Worm (Caenorhabditis elegans) whole organism, young adult: Measurements from ENCODE around the gene clec-127.

Experiments used
- B0019.2 ChIP-seq: fragments of 200-800 bp; sonication (Bioruptor generic); conservative IDR thresholded peaks from 2 replicates; pipeline ENCODE4 v1.3.6; 2022; ENCODE audit warnings: missing genetic modification reagents, missing genetic modification characterization, missing compliant biosample characterization
- D2030.7 ChIP-seq: fragments of 200-800 bp; sonication (Bioruptor generic); IDR thresholded peaks from 2 replicates; pipeline ENCODE4 v1.3.6; 2022; ENCODE audit warnings: missing genetic modification reagents, missing genetic modification characterization, missing compliant biosample characterization
- F39B2.1 ChIP-seq: fragments of 200-800 bp; sonication (Bioruptor generic); IDR thresholded peaks from 2 replicates; pipeline ENCODE4 v1.3.6; 2022; ENCODE audit warnings: missing genetic modification reagents, missing genetic modification characterization, missing compliant biosample characterization
- aptf-3 ChIP-seq: fragments of 200-800 bp; sonication (Bioruptor generic); IDR thresholded peaks from 2 replicates; pipeline ENCODE4 v1.3.6; 2022; ENCODE audit warnings: missing genetic modification characterization, missing compliant biosample characterization
- bed-1 ChIP-seq: fragments of 200-800 bp; sonication (Bioruptor generic); IDR thresholded peaks from 2 replicates; pipeline ENCODE4 v1.3.6; 2022; ENCODE audit warnings: missing genetic modification reagents, missing genetic modification characterization, missing compliant biosample characterization
- ceh-91 ChIP-seq: fragments of 200-800 bp; sonication (Bioruptor generic); IDR thresholded peaks from 2 replicates; pipeline ENCODE4 v1.3.6; 2022; ENCODE audit warnings: missing genetic modification reagents, missing genetic modification characterization, missing compliant biosample characterization
- lin-26 ChIP-seq: fragments of 200-800 bp; sonication (Bioruptor generic); IDR thresholded peaks from 2 replicates; pipeline ENCODE4 v1.3.6; 2022; ENCODE audit warnings: missing genetic modification reagents, missing genetic modification characterization, missing compliant biosample characterization
- mcd-1 ChIP-seq: fragments of 200-800 bp; sonication (Bioruptor generic); IDR thresholded peaks from 2 replicates; pipeline ENCODE4 v1.3.6; 2022; ENCODE audit warnings: missing genetic modification reagents, missing genetic modification characterization, missing compliant biosample characterization
- nfya-1 ChIP-seq: sonication (generic microtip); optimal IDR thresholded peaks from 2 replicates; lab custom pipeline; 2017; ENCODE audit warnings: antibody characterized with exemption, missing compliant biosample characterization, missing genetic modification characterization, borderline replicate concordance; ENCODE audit not compliant: insufficient read depth
- nhr-90 ChIP-seq: sonication (generic microtip); optimal IDR thresholded peaks from 2 replicates; lab custom pipeline; 2016; ENCODE audit warnings: missing genotype, mild to moderate bottlenecking, missing genetic modification characterization, missing compliant biosample characterization
- snpc-4 ChIP-seq, 5 experiments: fragments of 150-350 bp in 1 of 5; sonication (generic microtip) in 4 of 5; optimal IDR thresholded peaks; 2 replicates each; lab custom pipeline; 2014 to 2018; ENCODE audit warnings: missing genetic modification characterization in 5 of 5, missing biosample characterization in 3 of 5, antibody characterized with exemption in 2 of 5, mild to moderate bottlenecking in 2 of 5, missing compliant biosample characterization in 2 of 5, missing genotype in 2 of 5, moderate library complexity in 2 of 5, missing genetic modification reagents in 1 of 5

DNA sequence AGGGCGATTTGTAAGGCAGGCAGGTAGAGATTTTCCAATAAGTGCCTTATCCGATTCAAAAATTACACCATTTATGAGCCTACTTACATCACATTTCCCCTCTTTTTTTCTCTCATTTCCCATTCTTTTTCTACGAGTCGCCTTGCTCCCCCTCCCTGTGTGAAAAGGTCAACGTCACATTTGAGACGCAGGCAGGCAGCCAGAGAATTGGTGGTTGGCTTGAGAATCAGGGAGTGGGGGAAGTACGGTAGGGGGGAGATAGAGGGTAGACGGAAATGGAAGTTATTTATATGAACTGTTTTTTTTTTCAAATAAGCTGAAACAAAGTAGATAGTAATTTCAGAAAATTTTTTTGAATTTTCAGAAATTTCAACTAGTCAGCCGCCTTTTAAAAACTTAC, 47.6 kb upstream of the clec-127 start:
- TF ChIP-seq nfya-1 (tag; lab: Kevin White, UChicago) (no peak), bed-1 (GFP tag; lab: Robert Waterston, UW) (no peak), aptf-3 (GFP tag; lab: Robert Waterston, UW) (no peak), D2030.7 (no peak), mcd-1 (GFP tag; lab: Robert Waterston, UW) (no peak), nhr-90 (tag; lab: Kevin White, UChicago) (no peak), F39B2.1 (GFP tag; lab: Robert Waterston, UW) (no peak), snpc-4 (GFP tag; optimal IDR thresholded peaks at IDR 0.05; lab: Kevin White, UChicago) (no peak), snpc-4 (tag; optimal IDR thresholded peaks at IDR 0.05; lab: Kevin White, UChicago) (no peak), lin-26 (no peak), B0019.2 (no peak), ceh-91 (GFP tag; lab: Robert Waterston, UW) (no peak)
